Fruit fly (Drosophila melanogaster) whole organism, embryonic: ENCODE data around the gene Lst8.

ENCODE experiments used
- Bdp1 ChIP-seq: fragments of 200-800 bp; sonication (Bioruptor generic); optimal IDR thresholded peaks from 3 replicates; lab custom pipeline; 2016; ENCODE audit warnings: missing biosample characterization, missing genetic modification characterization
- Bgb ChIP-seq: fragments of 200-800 bp; sonication (Bioruptor generic); IDR thresholded peaks from 2 replicates; pipeline ENCODE4 v1.3.6; 2022; ENCODE audit warnings: missing biosample characterization, missing genetic modification characterization; ENCODE audit not compliant: partially characterized antibody
- CG10431 ChIP-seq: fragments of 200-800 bp; sonication (Bioruptor generic); optimal IDR thresholded peaks from 3 replicates; lab custom pipeline; 2018; ENCODE audit warnings: missing biosample characterization, mild to moderate bottlenecking, missing genetic modification characterization
- CG10565 ChIP-seq: fragments of 200-800 bp; sonication (Bioruptor generic); optimal IDR thresholded peaks from 3 replicates; lab custom pipeline; 2016; ENCODE audit warnings: missing biosample characterization, mild to moderate bottlenecking, missing genetic modification characterization
- CG11504 ChIP-seq: fragments of 200-800 bp; sonication (Bioruptor generic); optimal IDR thresholded peaks from 3 replicates; lab custom pipeline; 2019; ENCODE audit warnings: missing biosample characterization, mild to moderate bottlenecking, missing genetic modification characterization, moderate library complexity
- CG12219 ChIP-seq: fragments of 200-800 bp; sonication (Bioruptor generic); optimal IDR thresholded peaks from 3 replicates; lab custom pipeline; 2018; ENCODE audit warnings: missing biosample characterization, mild to moderate bottlenecking, missing genetic modification characterization
- CG15479 ChIP-seq: fragments of 200-800 bp; sonication (Bioruptor generic); optimal IDR thresholded peaks from 3 replicates; lab custom pipeline; 2019; ENCODE audit warnings: missing biosample characterization, mild to moderate bottlenecking, missing genetic modification characterization, moderate library complexity
- CG2120 ChIP-seq: fragments of 200-800 bp; sonication (Bioruptor generic); optimal IDR thresholded peaks from 3 replicates; lab custom pipeline; 2016; ENCODE audit warnings: missing biosample characterization, missing genetic modification characterization
- CG2202 ChIP-seq: fragments of 200-800 bp; sonication (Bioruptor generic); optimal IDR thresholded peaks from 2 replicates; lab custom pipeline; 2018; ENCODE audit warnings: missing biosample characterization, mild to moderate bottlenecking, missing genetic modification characterization
- CG2678 ChIP-seq: fragments of 200-800 bp; sonication (Bioruptor generic); optimal IDR thresholded peaks from 3 replicates; lab custom pipeline; 2019; ENCODE audit warnings: missing biosample characterization, mild to moderate bottlenecking, missing genetic modification characterization, moderate library complexity
- CG2712 ChIP-seq: fragments of 200-800 bp; optimal IDR thresholded peaks from 3 replicates; lab custom pipeline; 2019; ENCODE audit warnings: missing biosample characterization, mild to moderate bottlenecking, missing genetic modification characterization, moderate library complexity
- CG3065 ChIP-seq: fragments of 200-800 bp; sonication (Bioruptor generic); optimal IDR thresholded peaks from 2 replicates; lab custom pipeline; 2016; ENCODE audit warnings: missing biosample characterization, missing genetic modification characterization
- CG33213 ChIP-seq: fragments of 200-800 bp; sonication (Bioruptor generic); optimal IDR thresholded peaks from 3 replicates; lab custom pipeline; 2016; ENCODE audit warnings: missing biosample characterization, missing genetic modification characterization
- CG34422 ChIP-seq: fragments of 200-800 bp; sonication (Bioruptor generic); IDR thresholded peaks from 3 replicates; pipeline ENCODE4 v1.3.6; 2022; ENCODE audit warnings: missing biosample characterization, missing genetic modification characterization
- CG4282 ChIP-seq: fragments of 200-800 bp; sonication (Bioruptor generic); optimal IDR thresholded peaks from 2 replicates; lab custom pipeline; 2016; ENCODE audit warnings: missing biosample characterization, missing genetic modification characterization
- CG7745 ChIP-seq: fragments of 200-800 bp; sonication (Bioruptor generic); optimal IDR thresholded peaks from 2 replicates; lab custom pipeline; 2018; ENCODE audit warnings: missing biosample characterization, mild to moderate bottlenecking, missing genetic modification characterization, moderate library complexity
- CG8281 ChIP-seq: fragments of 200-800 bp; sonication (Bioruptor generic); optimal IDR thresholded peaks from 2 replicates; lab custom pipeline; 2018; ENCODE audit warnings: missing biosample characterization, mild to moderate bottlenecking, missing genetic modification characterization, moderate library complexity
- CG8359 ChIP-seq: fragments of 200-800 bp; sonication (Bioruptor generic); optimal IDR thresholded peaks from 2 replicates; lab custom pipeline; 2017; ENCODE audit warnings: missing biosample characterization, mild to moderate bottlenecking, missing genetic modification characterization, borderline replicate concordance
- CG9817 ChIP-seq: fragments of 200-800 bp; sonication (Bioruptor generic); optimal IDR thresholded peaks from 2 replicates; lab custom pipeline; 2018; ENCODE audit warnings: missing biosample characterization, mild to moderate bottlenecking, missing genetic modification characterization, moderate library complexity
- CG9876 ChIP-seq: fragments of 200-800 bp; sonication (Bioruptor generic); optimal IDR thresholded peaks from 2 replicates; lab custom pipeline; 2016; ENCODE audit warnings: missing biosample characterization, missing genetic modification characterization
- CG9932 ChIP-seq: fragments of 200-800 bp; sonication (Bioruptor generic); IDR thresholded peaks from 2 replicates; pipeline ENCODE4 v1.3.6; 2022; ENCODE audit warnings: missing biosample characterization, missing genetic modification characterization
- CoRest ChIP-seq: fragments of 200-800 bp; sonication (Bioruptor generic); optimal IDR thresholded peaks from 3 replicates; lab custom pipeline; 2018; ENCODE audit warnings: missing biosample characterization, mild to moderate bottlenecking, missing genetic modification characterization, moderate library complexity
- CrebB ChIP-seq: fragments of 200-800 bp; sonication (Bioruptor generic); optimal IDR thresholded peaks from 3 replicates; lab custom pipeline; 2018; ENCODE audit warnings: missing biosample characterization, mild to moderate bottlenecking, missing genetic modification characterization
- Doc3 ChIP-seq: fragments of 200-800 bp; sonication (Bioruptor generic); IDR thresholded peaks from 3 replicates; pipeline ENCODE4 v1.3.6; 2022; ENCODE audit warnings: missing biosample characterization, missing genetic modification characterization; ENCODE audit not compliant: partially characterized antibody
- GATAe ChIP-seq: fragments of 200-800 bp; sonication (Bioruptor generic); conservative IDR thresholded peaks from 2 replicates; pipeline ENCODE4 v1.3.6; 2022; ENCODE audit warnings: missing biosample characterization, missing genetic modification characterization
- HLH4C ChIP-seq: fragments of 200-800 bp; sonication (Bioruptor generic); IDR thresholded peaks from 3 replicates; pipeline ENCODE4 v1.3.6; 2022; ENCODE audit warnings: missing biosample characterization, missing genetic modification characterization; ENCODE audit not compliant: partially characterized antibody
- HmgD ChIP-seq: fragments of 200-800 bp; sonication (Bioruptor generic); optimal IDR thresholded peaks from 3 replicates; lab custom pipeline; 2016; ENCODE audit warnings: missing biosample characterization, missing genetic modification characterization
- Lhr ChIP-seq: fragments of 200-800 bp; sonication (Bioruptor generic); optimal IDR thresholded peaks from 3 replicates; lab custom pipeline; 2017; ENCODE audit warnings: mild to moderate bottlenecking, missing biosample characterization, missing genetic modification reagents, missing genetic modification characterization
- Mad ChIP-seq: fragments of 200-800 bp; sonication (Bioruptor generic); optimal IDR thresholded peaks from 2 replicates; lab custom pipeline; 2016; ENCODE audit warnings: missing biosample characterization, missing genetic modification characterization
- Nf-YA ChIP-seq: fragments of 200-800 bp; sonication (Bioruptor generic); IDR thresholded peaks from 2 replicates; pipeline ENCODE4 v1.3.6; 2022; ENCODE audit warnings: missing biosample characterization, missing genetic modification characterization
- Poxn ChIP-seq: fragments of 200-800 bp; sonication (Bioruptor generic); IDR thresholded peaks from 2 replicates; pipeline ENCODE4 v1.3.6; 2022; ENCODE audit warnings: missing biosample characterization, missing genetic modification characterization
- Sox102F ChIP-seq: fragments of 200-800 bp; sonication (Bioruptor generic); optimal IDR thresholded peaks from 2 replicates; lab custom pipeline; 2018; ENCODE audit warnings: missing biosample characterization, mild to moderate bottlenecking, missing genetic modification characterization, moderate library complexity
- Xbp1 ChIP-seq: fragments of 200-800 bp; sonication (Bioruptor generic); optimal IDR thresholded peaks from 3 replicates; lab custom pipeline; 2016; ENCODE audit warnings: missing biosample characterization, mild to moderate bottlenecking, missing genetic modification characterization
- abd-A ChIP-seq: fragments of 200-800 bp; sonication (Bioruptor generic); optimal IDR thresholded peaks from 3 replicates; lab custom pipeline; 2019; ENCODE audit warnings: missing biosample characterization, mild to moderate bottlenecking, missing genetic modification characterization, moderate library complexity
- bab2 ChIP-seq: fragments of 200-800 bp; sonication (Bioruptor generic); optimal IDR thresholded peaks from 2 replicates; lab custom pipeline; 2016; ENCODE audit warnings: missing biosample characterization, missing genetic modification characterization
- cad ChIP-seq: fragments of >200 bp; optimal IDR thresholded peaks from 2 replicates; lab custom pipeline; 2017; ENCODE audit warnings: missing biosample characterization, missing genetic modification characterization
- cas ChIP-seq: fragments of 200-800 bp; sonication (Bioruptor generic); IDR thresholded peaks from 2 replicates; pipeline ENCODE4 v1.3.6; 2022; ENCODE audit warnings: missing biosample characterization, missing genetic modification characterization
- corto ChIP-seq: fragments of 200-800 bp; sonication (Bioruptor generic); optimal IDR thresholded peaks from 2 replicates; lab custom pipeline; 2016; ENCODE audit warnings: missing biosample characterization, mild to moderate bottlenecking, missing genetic modification characterization, moderate library complexity
- dimm ChIP-seq: fragments of 200-800 bp; sonication (Bioruptor generic); IDR thresholded peaks from 2 replicates; pipeline ENCODE4 v1.3.6; 2022; ENCODE audit warnings: missing biosample characterization, missing genetic modification characterization
- ewg ChIP-seq: fragments of 200-800 bp; sonication (Bioruptor generic); optimal IDR thresholded peaks from 3 replicates; lab custom pipeline; 2017; ENCODE audit warnings: mild to moderate bottlenecking, missing biosample characterization, missing genetic modification reagents, missing genetic modification characterization
- fd64A ChIP-seq: fragments of 200-800 bp; sonication (Bioruptor generic); optimal IDR thresholded peaks from 3 replicates; lab custom pipeline; 2018; ENCODE audit warnings: missing biosample characterization, mild to moderate bottlenecking, missing genetic modification characterization
- hbn ChIP-seq: fragments of 200-800 bp; sonication (Bioruptor generic); IDR thresholded peaks from 2 replicates; pipeline ENCODE4 v1.3.6; 2022; ENCODE audit warnings: missing biosample characterization, missing genetic modification characterization; ENCODE audit not compliant: partially characterized antibody
- otp ChIP-seq: fragments of 200-800 bp; sonication (Bioruptor generic); IDR thresholded peaks from 3 replicates; pipeline ENCODE4, ENCODE4 v1.3.6; 2022; ENCODE audit warnings: missing biosample characterization, missing genetic modification characterization
- pnt ChIP-seq: fragments of 200-800 bp; sonication (Bioruptor generic); optimal IDR thresholded peaks from 3 replicates; lab custom pipeline; 2016; ENCODE audit warnings: missing biosample characterization, missing genetic modification characterization
- pros ChIP-seq: fragments of 200-800 bp; sonication (Bioruptor generic); optimal IDR thresholded peaks from 3 replicates; lab custom pipeline; 2019; ENCODE audit warnings: missing biosample characterization, mild to moderate bottlenecking, missing genetic modification characterization, moderate library complexity
- pum ChIP-seq: fragments of 200-800 bp; sonication (Bioruptor generic); optimal IDR thresholded peaks from 2 replicates; lab custom pipeline; 2016; ENCODE audit warnings: missing biosample characterization, missing genetic modification characterization
- pzg ChIP-seq: fragments of 200-800 bp; sonication (Bioruptor generic); optimal IDR thresholded peaks from 3 replicates; lab custom pipeline; 2018; ENCODE audit warnings: missing biosample characterization, mild to moderate bottlenecking, missing genetic modification characterization, moderate library complexity
- seq ChIP-seq: fragments of 200-800 bp; sonication (Bioruptor generic); IDR thresholded peaks from 2 replicates; pipeline ENCODE4 v1.3.6; 2022; ENCODE audit warnings: missing biosample characterization, missing genetic modification characterization
- slou ChIP-seq: fragments of 200-800 bp; sonication (Bioruptor generic); optimal IDR thresholded peaks from 3 replicates; lab custom pipeline; 2016; ENCODE audit warnings: missing biosample characterization, missing genetic modification characterization
- tap ChIP-seq: fragments of 200-800 bp; optimal IDR thresholded peaks from 3 replicates; lab custom pipeline; 2019; ENCODE audit warnings: missing biosample characterization, mild to moderate bottlenecking, missing genetic modification characterization, moderate library complexity

Lst8 gene

dm6 chrX:9554346-9554808 is 51.4 kb downstream of the Lst8 start, which contains the start of gene RpS28b (continued):
- TF ChIP-seq Bgb (peak; percentile 85), CG15479 (GFP tag; lab: Kevin White, UChicago) (peak; percentile 54), pum (peak; percentile 71), CG10565 (GFP tag; lab: Kevin White, UChicago) (peak; percentile 77), Doc3 (GFP tag; lab: Robert Waterston, UW) (peak; percentile 53; the same call in 2 of the 3 replicates), CG2120 (GFP tag; lab: Kevin White, UChicago) (peak; percentile 62), CG2202 (tag; lab: Kevin White, UChicago) (peak; percentile 65), seq (peak; percentile 76), CG2678 (peak; percentile 62), CG7745 (tag; lab: Kevin White, UChicago) (no peak), CG10431 (peak; percentile 95), ewg (GFP tag; lab: Kevin White, UChicago) (peak; percentile 83), CG9876 (GFP tag; lab: Kevin White, UChicago) (peak; percentile 94), HLH4C (GFP tag; lab: Robert Waterston, UW) (peak; percentile 72), CG4282 (peak; percentile 78), pros (GFP tag; lab: Kevin White, UChicago) (peak; percentile 10), CG2712 (tag; lab: Kevin White, UChicago) (peak; percentile 67), CG33213 (peak; percentile 95), slou (GFP tag; lab: Kevin White, UChicago) (peak; percentile 82), Lhr (peak; percentile 79), hbn (peak; percentile 53; the same call in 1 of the 2 replicates), dimm (GFP tag; lab: Robert Waterston, UW) (peak; percentile 83), pzg (GFP tag; lab: Kevin White, UChicago) (peak; percentile 71), Sox102F (no peak), cas (peak; percentile 85), fd64A (GFP tag; lab: Kevin White, UChicago) (peak; percentile 91), CG9932 (peak; percentile 90), CG34422 (GFP tag; lab: Robert Waterston, UW) (peak; percentile 92), Bdp1 (GFP tag; lab: Kevin White, UChicago) (peak; percentile 76), Nf-YA (peak; percentile 87), CG12219 (GFP tag; lab: Kevin White, UChicago) (peak; percentile 85), GATAe (GFP tag; lab: Robert Waterston, UW) (peak; percentile 74), cad (GFP tag; lab: Kevin White, UChicago) (no peak), CG8359 (GFP tag; lab: Kevin White, UChicago) (peak; percentile 81), corto (no peak), HmgD (GFP tag; lab: Kevin White, UChicago) (peak; percentile 66), Poxn (GFP tag; lab: Robert Waterston, UW) (peak; percentile 33; the same call in 1 of the 2 replicates), CG3065 (no peak), CG8281 (tag; lab: Kevin White, UChicago) (peak; percentile 62), CoRest (tag; lab: Kevin White, UChicago) (peak; percentile 59), tap (tag; lab: Kevin White, UChicago) (peak; percentile 62), CrebB (tag; lab: Kevin White, UChicago) (peak; percentile 84), pnt (GFP tag; lab: Kevin White, UChicago) (peak; percentile 7), abd-A (no peak), CG11504 (tag; lab: Kevin White, UChicago) (no peak), Mad (GFP tag; lab: Kevin White, UChicago) (peak; percentile 92), otp (GFP tag; lab: Robert Waterston, UW) (peak; percentile 97), bab2 (GFP tag; lab: Kevin White, UChicago) (peak; percentile 72), CG9817 (tag; lab: Kevin White, UChicago) (peak; percentile 87), Xbp1 (GFP tag; lab: Kevin White, UChicago) (peak; percentile 81)
